Fruit fly (Drosophila melanogaster) whole organism, embryonic: ENCODE data around the gene NitFhit.

Source experiments
- Bdp1 ChIP-seq: fragments of 200-800 bp; sonication (Bioruptor generic); optimal IDR thresholded peaks from 3 replicates; lab custom pipeline; 2016; ENCODE audit warnings: missing biosample characterization, missing genetic modification characterization
- CG10565 ChIP-seq: fragments of 200-800 bp; sonication (Bioruptor generic); optimal IDR thresholded peaks from 3 replicates; lab custom pipeline; 2016; ENCODE audit warnings: missing biosample characterization, mild to moderate bottlenecking, missing genetic modification characterization
- CG10979 ChIP-seq: fragments of 200-800 bp; sonication (Bioruptor generic); optimal IDR thresholded peaks from 2 replicates; lab custom pipeline; 2018; ENCODE audit warnings: missing biosample characterization, mild to moderate bottlenecking, missing genetic modification characterization, moderate library complexity
- CG13123 ChIP-seq: fragments of 200-800 bp; sonication (Bioruptor generic); optimal IDR thresholded peaks from 2 replicates; lab custom pipeline; 2016; ENCODE audit warnings: missing biosample characterization, missing genetic modification characterization
- CG15011 ChIP-seq: fragments of 200-800 bp; sonication (Bioruptor generic); optimal IDR thresholded peaks from 3 replicates; lab custom pipeline; 2018; ENCODE audit warnings: missing biosample characterization, mild to moderate bottlenecking, missing genetic modification characterization
- CG1603 ChIP-seq: fragments of 200-800 bp; sonication (Bioruptor generic); optimal IDR thresholded peaks from 2 replicates; lab custom pipeline; 2019; ENCODE audit warnings: missing biosample characterization, mild to moderate bottlenecking, missing genetic modification characterization, moderate library complexity
- CG17912 ChIP-seq: fragments of 200-800 bp; sonication (Bioruptor generic); optimal IDR thresholded peaks from 2 replicates; lab custom pipeline; 2018; ENCODE audit warnings: missing biosample characterization, mild to moderate bottlenecking, missing genetic modification characterization
- CG2116 ChIP-seq: fragments of 200-800 bp; sonication (Bioruptor generic); optimal IDR thresholded peaks from 3 replicates; lab custom pipeline; 2018; ENCODE audit warnings: missing biosample characterization, mild to moderate bottlenecking, missing genetic modification characterization
- CG2199 ChIP-seq: fragments of 200-800 bp; sonication (Bioruptor generic); IDR thresholded peaks from 3 replicates; pipeline ENCODE4 v1.3.6; 2022; ENCODE audit warnings: missing biosample characterization, missing genetic modification characterization
- CG2678 ChIP-seq: fragments of 200-800 bp; sonication (Bioruptor generic); optimal IDR thresholded peaks from 3 replicates; lab custom pipeline; 2019; ENCODE audit warnings: missing biosample characterization, mild to moderate bottlenecking, missing genetic modification characterization, moderate library complexity
- CG31365 ChIP-seq: fragments of 200-800 bp; sonication (Bioruptor generic); optimal IDR thresholded peaks from 2 replicates; lab custom pipeline; 2018; ENCODE audit warnings: missing biosample characterization, mild to moderate bottlenecking, missing genetic modification characterization
- CG34224 ChIP-seq: fragments of 200-800 bp; sonication (Bioruptor generic); IDR thresholded peaks from 3 replicates; pipeline ENCODE4 v1.3.6; 2022; ENCODE audit warnings: missing biosample characterization, missing genetic modification characterization; ENCODE audit not compliant: partially characterized antibody
- CG6689 ChIP-seq: fragments of 200-800 bp; sonication (Bioruptor generic); IDR thresholded peaks from 2 replicates; pipeline ENCODE4 v1.3.6; 2022; ENCODE audit warnings: missing biosample characterization, missing genetic modification characterization
- CG6765 ChIP-seq: fragments of 200-800 bp; sonication (Bioruptor generic); optimal IDR thresholded peaks from 3 replicates; lab custom pipeline; 2017; ENCODE audit warnings: missing biosample characterization, mild to moderate bottlenecking, missing genetic modification characterization
- Dref ChIP-seq: fragments of 200-800 bp; sonication (Bioruptor generic); IDR thresholded peaks from 2 replicates; pipeline ENCODE4 v1.3.6; 2022; ENCODE audit warnings: missing biosample characterization, missing genetic modification characterization
- HLH3B ChIP-seq: fragments of 200-800 bp; sonication (Bioruptor generic); IDR thresholded peaks from 2 replicates; pipeline ENCODE4 v1.3.6; 2022; ENCODE audit warnings: missing biosample characterization, missing genetic modification characterization
- HLH54F ChIP-seq: fragments of 200-800 bp; sonication (Bioruptor generic); optimal IDR thresholded peaks from 3 replicates; lab custom pipeline; 2016; ENCODE audit warnings: missing biosample characterization, missing genetic modification characterization
- Hr78 ChIP-seq, 2 experiments: fragments of 200-800 bp in 1 of 2; fragments of >200 bp in 1 of 2; sonication (Bioruptor generic) in 1 of 2; optimal IDR thresholded peaks; 2 replicates each; lab custom pipeline; 2017 to 2019; ENCODE audit warnings: missing biosample characterization in 2 of 2, missing genetic modification characterization in 2 of 2, mild to moderate bottlenecking in 1 of 2, moderate library complexity in 1 of 2
- Kr ChIP-seq: fragments of 200-800 bp; sonication (Bioruptor generic); optimal IDR thresholded peaks from 2 replicates; lab custom pipeline; 2017; ENCODE audit warnings: missing biosample characterization, mild to moderate bottlenecking, missing genetic modification characterization
- MTF-1 ChIP-seq: fragments of 200-800 bp; sonication (Bioruptor generic); optimal IDR thresholded peaks from 2 replicates; lab custom pipeline; 2018; ENCODE audit warnings: missing biosample characterization, mild to moderate bottlenecking, missing genetic modification characterization, borderline replicate concordance
- Myb ChIP-seq: fragments of 200-800 bp; sonication (Bioruptor generic); optimal IDR thresholded peaks from 2 replicates; lab custom pipeline; 2016; ENCODE audit warnings: missing biosample characterization, missing genetic modification characterization
- NC2β ChIP-seq: fragments of 200-800 bp; sonication (Bioruptor generic); optimal IDR thresholded peaks from 2 replicates; lab custom pipeline; 2016; ENCODE audit warnings: missing biosample characterization, missing genetic modification characterization
- Pdp1 ChIP-seq, 2 experiments: fragments of 200-800 bp; sonication (Bioruptor generic); optimal IDR thresholded peaks; 3 replicates each; lab custom pipeline; 2016; ENCODE audit warnings: missing biosample characterization in 2 of 2, missing genetic modification characterization in 2 of 2, mild to moderate bottlenecking in 1 of 2, moderate library complexity in 1 of 2
- Rfx ChIP-seq: fragments of 200-800 bp; sonication (Bioruptor generic); IDR thresholded peaks from 2 replicates; pipeline ENCODE4 v1.3.6; 2022; ENCODE audit warnings: missing biosample characterization, missing genetic modification characterization
- Rx ChIP-seq: fragments of 200-800 bp; sonication (Bioruptor generic); IDR thresholded peaks from 2 replicates; pipeline ENCODE4 v1.3.6; 2022; ENCODE audit warnings: missing biosample characterization, missing genetic modification characterization
- Side ChIP-seq: fragments of 200-800 bp; sonication (Bioruptor generic); optimal IDR thresholded peaks from 2 replicates; lab custom pipeline; 2016; ENCODE audit warnings: missing biosample characterization, missing genetic modification characterization
- bsh ChIP-seq, 2 experiments: fragments of 200-800 bp; sonication (Bioruptor generic); optimal IDR thresholded peaks; 2 replicates each; lab custom pipeline; 2017 to 2018; ENCODE audit warnings: mild to moderate bottlenecking in 2 of 2, missing biosample characterization in 2 of 2, missing genetic modification characterization in 2 of 2, moderate library complexity in 1 of 2
- chif ChIP-seq, 2 experiments: fragments of 200-800 bp; sonication (Bioruptor generic); optimal IDR thresholded peaks; 3 replicates each; lab custom pipeline; 2016; ENCODE audit warnings: missing biosample characterization in 2 of 2, missing genetic modification characterization in 2 of 2
- emc ChIP-seq: fragments of 200-800 bp; sonication (Bioruptor generic); optimal IDR thresholded peaks from 2 replicates; lab custom pipeline; 2016; ENCODE audit warnings: missing biosample characterization, missing genetic modification characterization
- ewg ChIP-seq: fragments of 200-800 bp; sonication (Bioruptor generic); optimal IDR thresholded peaks from 3 replicates; lab custom pipeline; 2017; ENCODE audit warnings: mild to moderate bottlenecking, missing biosample characterization, missing genetic modification reagents, missing genetic modification characterization
- gcm ChIP-seq: fragments of 200-800 bp; sonication (Bioruptor generic); optimal IDR thresholded peaks from 2 replicates; lab custom pipeline; 2019; ENCODE audit warnings: missing biosample characterization, mild to moderate bottlenecking, missing genetic modification characterization, moderate library complexity
- gt ChIP-seq: fragments of 200-800 bp; sonication (Bioruptor generic); IDR thresholded peaks from 2 replicates; pipeline ENCODE4 v1.3.6; 2022; ENCODE audit warnings: missing biosample characterization, missing genetic modification characterization
- hbn ChIP-seq: fragments of 200-800 bp; sonication (Bioruptor generic); IDR thresholded peaks from 2 replicates; pipeline ENCODE4 v1.3.6; 2022; ENCODE audit warnings: missing biosample characterization, missing genetic modification characterization; ENCODE audit not compliant: partially characterized antibody
- jing ChIP-seq: fragments of 200-800 bp; sonication (Bioruptor generic); optimal IDR thresholded peaks from 2 replicates; lab custom pipeline; 2018; ENCODE audit warnings: missing biosample characterization, mild to moderate bottlenecking, missing genetic modification characterization
- ken ChIP-seq: fragments of 200-800 bp; sonication (Bioruptor generic); IDR thresholded peaks from 3 replicates; pipeline ENCODE4 v1.3.6; 2022; ENCODE audit warnings: missing biosample characterization, missing genetic modification characterization
- kni ChIP-seq: fragments of 200-800 bp; sonication (Bioruptor generic); optimal IDR thresholded peaks from 3 replicates; lab custom pipeline; 2017; ENCODE audit warnings: mild to moderate bottlenecking, missing biosample characterization, missing genetic modification reagents, missing genetic modification characterization
- lola ChIP-seq, 3 experiments: fragments of >200 bp in 2 of 3; fragments of 200-800 bp in 1 of 3; sonication (Bioruptor generic) in 1 of 3; optimal IDR thresholded peaks; 2 replicates each; lab custom pipeline; 2017 to 2019; ENCODE audit warnings: missing biosample characterization in 3 of 3, missing genetic modification characterization in 3 of 3, mild to moderate bottlenecking in 1 of 3, moderate library complexity in 1 of 3
- mld ChIP-seq: fragments of 200-800 bp; sonication (Bioruptor generic); IDR thresholded peaks from 3 replicates; pipeline ENCODE4 v1.3.6; 2022; ENCODE audit warnings: missing biosample characterization, missing genetic modification characterization; ENCODE audit not compliant: partially characterized antibody
- onecut ChIP-seq: fragments of 200-800 bp; sonication (Bioruptor generic); IDR thresholded peaks from 2 replicates; pipeline ENCODE4 v1.3.6; 2022; ENCODE audit warnings: missing biosample characterization, missing genetic modification characterization
- run ChIP-seq: fragments of 200-800 bp; sonication (Bioruptor generic); optimal IDR thresholded peaks from 3 replicates; lab custom pipeline; 2018; ENCODE audit warnings: missing biosample characterization, mild to moderate bottlenecking, missing genetic modification characterization
- salm ChIP-seq: fragments of 200-800 bp; sonication (Bioruptor generic); optimal IDR thresholded peaks from 2 replicates; lab custom pipeline; 2018; ENCODE audit warnings: missing biosample characterization, mild to moderate bottlenecking, missing genetic modification characterization
- schlank ChIP-seq: fragments of 200-800 bp; sonication (Bioruptor generic); optimal IDR thresholded peaks from 2 replicates; lab custom pipeline; 2018; ENCODE audit warnings: missing biosample characterization, mild to moderate bottlenecking, missing genetic modification characterization
- tio ChIP-seq: fragments of 200-800 bp; sonication (Bioruptor generic); optimal IDR thresholded peaks from 2 replicates; lab custom pipeline; 2017; ENCODE audit warnings: missing biosample characterization, missing genetic modification characterization, inconsistent platforms
- tll ChIP-seq, 2 experiments: fragments of 200-800 bp in 1 of 2; fragments of >200 bp in 1 of 2; sonication (Bioruptor generic) in 1 of 2; optimal IDR thresholded peaks; 2 replicates each; lab custom pipeline; 2017 to 2019; ENCODE audit warnings: missing biosample characterization in 2 of 2, missing genetic modification characterization in 2 of 2, mild to moderate bottlenecking in 1 of 2, moderate library complexity in 1 of 2
- vnd ChIP-seq: fragments of 200-800 bp; sonication (Bioruptor generic); IDR thresholded peaks from 3 replicates; pipeline ENCODE4 v1.3.6; 2022; ENCODE audit warnings: missing biosample characterization, missing genetic modification characterization; ENCODE audit not compliant: partially characterized antibody
- zfh1 ChIP-seq: fragments of 200-800 bp; sonication (Bioruptor generic); IDR thresholded peaks from 3 replicates; pipeline ENCODE4 v1.3.6; 2022; ENCODE audit warnings: missing biosample characterization, missing genetic modification characterization
- zfh2 ChIP-seq: fragments of 200-800 bp; sonication (Bioruptor generic); optimal IDR thresholded peaks from 2 replicates; lab custom pipeline; 2016; ENCODE audit warnings: missing biosample characterization, missing genetic modification characterization

Gene NitFhit

dm6 chr3L:223019-223902 lies 19.7 kb downstream of the NitFhit start, which contains the start of the genes pyx and CG33229 (continued):
- peak; percentile 90 for TF ChIP-seq tio (GFP tag; lab: Kevin White, UChicago)
- peak; percentile 67 for TF ChIP-seq zfh1
- TF ChIP-seq chif (GFP tag; optimal IDR thresholded peaks at IDR 0.05; lab: Kevin White, UChicago): peak; percentile 73 to 79
- no peak for TF ChIP-seq vnd (GFP tag; lab: Robert Waterston, UW)
- TF ChIP-seq CG10565: peak; percentile 32
- TF ChIP-seq gcm: peak; percentile 47
- peak; percentile 67 for TF ChIP-seq CG1603 (tag; lab: Kevin White, UChicago)
- peak; percentile 80; the same call in 1 of the 2 replicates for TF ChIP-seq CG6689 (GFP tag; lab: Robert Waterston, UW)
- TF ChIP-seq Pdp1 (GFP tag; optimal IDR thresholded peaks at IDR 0.05; lab: Kevin White, UChicago): peak; percentile 67 to 85
- peak; percentile 17 for TF ChIP-seq CG31365 (tag; lab: Kevin White, UChicago)
- TF ChIP-seq CG10979: peak; percentile 73
- TF ChIP-seq emc (GFP tag; lab: Kevin White, UChicago): peak; percentile 57
- peak; percentile 79 for TF ChIP-seq CG13123 (GFP tag; lab: Kevin White, UChicago)
- no peak for TF ChIP-seq mld (GFP tag; lab: Robert Waterston, UW)
- TF ChIP-seq tll (GFP tag; optimal IDR thresholded peaks at IDR 0.05; lab: Kevin White, UChicago): no peak
- TF ChIP-seq Side (GFP tag; lab: Kevin White, UChicago): peak; percentile 57
- TF ChIP-seq HLH3B (GFP tag; lab: Robert Waterston, UW): peak; percentile 77; the same call in 1 of the 2 replicates
- TF ChIP-seq bsh (GFP tag; optimal IDR thresholded peaks at IDR 0.05; lab: Kevin White, UChicago): peak; percentile 46 to 75
- peak; percentile 66 for TF ChIP-seq ewg (GFP tag; lab: Kevin White, UChicago)
- peak; percentile 53 for TF ChIP-seq NC2β
- TF ChIP-seq gt (GFP tag; lab: Robert Waterston, UW): no peak; the same call in 1 of the 2 replicates
- no peak for TF ChIP-seq run (tag; lab: Kevin White, UChicago)
- peak; percentile 73 for TF ChIP-seq schlank (tag; lab: Kevin White, UChicago)
- TF ChIP-seq hbn: no peak
- TF ChIP-seq CG15011 (GFP tag; lab: Kevin White, UChicago): peak; percentile 57
- peak; percentile 28 for TF ChIP-seq salm (tag; lab: Kevin White, UChicago)
- TF ChIP-seq Dref (GFP tag; lab: Robert Waterston, UW): peak; percentile 34
- 0 out of 3 replicates have a peak, but pooled peaks have one; percentile 57 for TF ChIP-seq CG2199 (GFP tag; lab: Robert Waterston, UW)
- peak; percentile 94 for TF ChIP-seq Rfx (GFP tag; lab: Robert Waterston, UW)
- peak; percentile 92 for TF ChIP-seq CG2678 (tag; lab: Kevin White, UChicago)
- TF ChIP-seq Hr78 (GFP tag; optimal IDR thresholded peaks at IDR 0.05; lab: Kevin White, UChicago): peak in 1 of 2 experiments; percentile 40
- TF ChIP-seq Bdp1 (GFP tag; lab: Kevin White, UChicago): peak; percentile 56
- peak; percentile 29 for TF ChIP-seq kni
- peak; percentile 94 for TF ChIP-seq zfh2 (GFP tag; lab: Kevin White, UChicago)
- no peak for TF ChIP-seq jing
- no peak for TF ChIP-seq Kr (GFP tag; lab: Kevin White, UChicago)
- no peak for TF ChIP-seq MTF-1 (GFP tag; lab: Kevin White, UChicago)
- peak; percentile 56 for TF ChIP-seq Rx (GFP tag; lab: Robert Waterston, UW)
- peak; percentile 94 for TF ChIP-seq HLH54F
- TF ChIP-seq onecut (GFP tag; lab: Robert Waterston, UW): peak; percentile 49
- TF ChIP-seq ken (GFP tag; lab: Robert Waterston, UW): peak; percentile 62
- peak; percentile 59 for TF ChIP-seq Myb (GFP tag; lab: Kevin White, UChicago)
- TF ChIP-seq CG6765 (GFP tag; lab: Kevin White, UChicago): peak; percentile 79
- TF ChIP-seq lola (GFP tag; optimal IDR thresholded peaks at IDR 0.05; lab: Kevin White, UChicago): peak in 1 of 3 experiments; percentile 80
- TF ChIP-seq CG2116: peak; percentile 61
- TF ChIP-seq CG34224: no peak
- TF ChIP-seq CG17912 (GFP tag; lab: Kevin White, UChicago): peak; percentile 67
